Worm (Caenorhabditis elegans) whole organism, midembryonic: ENCODE measurements around the gene Y50D7A.1.

Experiments used
- T22C8.4 ChIP-seq: fragments of 200-800 bp; sonication (Bioruptor generic); IDR thresholded peaks from 2 replicates; pipeline ENCODE4 v1.3.6; 2022; ENCODE audit warnings: missing genetic modification characterization, missing compliant biosample characterization
- cog-1 ChIP-seq: sonication (generic microtip); optimal IDR thresholded peaks from 2 replicates; lab custom pipeline; 2016; ENCODE audit warnings: missing genetic modification characterization, missing compliant biosample characterization
- flt-1 ChIP-seq: fragments of 200-800 bp; sonication (Bioruptor generic); IDR thresholded peaks from 2 replicates; pipeline ENCODE4 v1.3.6; 2022; ENCODE audit warnings: missing genetic modification characterization, missing compliant biosample characterization
- klf-2 ChIP-seq: fragments of 200-800 bp; sonication (Bioruptor generic); conservative IDR thresholded peaks from 2 replicates; pipeline ENCODE4 v1.3.6; 2022; ENCODE audit warnings: missing genetic modification reagents, missing genetic modification characterization, missing compliant biosample characterization
- med-1 ChIP-seq: sonication (generic microtip); optimal IDR thresholded peaks from 2 replicates; lab custom pipeline; 2017; ENCODE audit warnings: missing genetic modification characterization, mild to moderate bottlenecking, missing compliant biosample characterization, antibody characterized with exemption, missing genetic modification reagents; ENCODE audit not compliant: insufficient read depth
- ref-1 ChIP-seq: fragments of 200-800 bp; sonication (Bioruptor generic); conservative IDR thresholded peaks from 2 replicates; pipeline ENCODE4 v1.3.6; 2022; ENCODE audit warnings: missing genetic modification reagents, missing genetic modification characterization, missing compliant biosample characterization
- tab-1 ChIP-seq: fragments of 200-800 bp; sonication (Bioruptor generic); IDR thresholded peaks from 2 replicates; pipeline ENCODE4 v1.3.6; 2022; ENCODE audit warnings: missing genetic modification characterization, missing compliant biosample characterization
- ztf-23 ChIP-seq: fragments of 200-800 bp; sonication (Bioruptor generic); IDR thresholded peaks from 2 replicates; pipeline ENCODE4 v1.3.6; 2022; ENCODE audit warnings: missing genetic modification reagents, missing genetic modification characterization, missing compliant biosample characterization
- ztf-29 ChIP-seq: fragments of 200-800 bp; sonication (Bioruptor generic); IDR thresholded peaks from 2 replicates; pipeline ENCODE4 v1.3.6; 2022; ENCODE audit warnings: missing genetic modification reagents, missing genetic modification characterization, missing compliant biosample characterization

Gene Y50D7A.1

DNA sequence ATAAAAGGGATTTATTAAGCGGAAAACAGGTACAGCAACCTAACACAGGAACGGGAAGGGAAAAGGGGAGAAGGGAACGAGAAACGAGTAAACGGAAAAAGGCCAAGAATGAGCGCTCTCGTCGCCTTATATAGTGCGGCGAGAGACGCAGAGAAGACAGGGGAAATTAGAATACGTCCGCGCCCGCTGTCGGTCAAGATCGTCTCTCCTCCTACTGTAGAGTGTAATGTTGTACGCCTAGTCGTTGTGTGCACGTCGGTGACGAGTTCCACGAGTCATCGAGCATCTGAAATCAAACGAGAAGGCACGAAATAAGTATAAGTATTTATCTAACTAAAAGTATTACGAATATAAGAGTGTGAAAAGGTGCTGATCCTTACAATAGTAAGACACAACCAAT is 18.7 kb downstream of the Y50D7A.1 start:
- no peak for TF ChIP-seq med-1
- TF ChIP-seq klf-2 = no peak
- no peak for TF ChIP-seq cog-1 (tag; lab: Kevin White, UChicago)
- TF ChIP-seq T22C8.4 (GFP tag; lab: Robert Waterston, UW) = no peak
- TF ChIP-seq ref-1 (GFP tag; lab: Robert Waterston, UW) = no peak
- no peak for TF ChIP-seq tab-1 (GFP tag; lab: Robert Waterston, UW)
- no peak for TF ChIP-seq ztf-23 (GFP tag; lab: Robert Waterston, UW)
- TF ChIP-seq ztf-29 (GFP tag; lab: Robert Waterston, UW) = no peak
- TF ChIP-seq flt-1 = no peak

DNA sequence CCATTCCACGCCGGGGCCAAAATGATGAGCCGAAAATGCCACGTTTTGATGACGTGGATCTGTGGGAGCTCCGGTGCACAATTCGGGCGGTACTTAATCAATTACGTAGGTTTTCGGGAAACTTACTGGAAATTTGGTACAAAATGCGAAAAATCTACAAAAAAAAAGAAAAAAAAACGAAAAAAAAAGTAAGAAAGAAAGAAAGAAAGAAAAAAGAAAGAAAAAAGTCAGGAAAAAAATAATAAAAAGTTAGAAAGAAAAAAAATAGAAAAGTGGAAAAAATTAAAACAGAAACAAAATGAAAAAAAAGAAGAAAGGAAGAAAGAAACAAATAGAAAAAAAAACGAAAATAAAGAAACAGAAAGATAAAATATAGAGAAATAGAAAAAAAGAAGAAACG is 20.4 kb downstream of the Y50D7A.1 start:
- TF ChIP-seq ref-1 (GFP tag; lab: Robert Waterston, UW) (no peak), cog-1 (tag; lab: Kevin White, UChicago) (no peak), ztf-23 (GFP tag; lab: Robert Waterston, UW) (no peak), tab-1 (GFP tag; lab: Robert Waterston, UW) (no peak), flt-1 (no peak)

DNA sequence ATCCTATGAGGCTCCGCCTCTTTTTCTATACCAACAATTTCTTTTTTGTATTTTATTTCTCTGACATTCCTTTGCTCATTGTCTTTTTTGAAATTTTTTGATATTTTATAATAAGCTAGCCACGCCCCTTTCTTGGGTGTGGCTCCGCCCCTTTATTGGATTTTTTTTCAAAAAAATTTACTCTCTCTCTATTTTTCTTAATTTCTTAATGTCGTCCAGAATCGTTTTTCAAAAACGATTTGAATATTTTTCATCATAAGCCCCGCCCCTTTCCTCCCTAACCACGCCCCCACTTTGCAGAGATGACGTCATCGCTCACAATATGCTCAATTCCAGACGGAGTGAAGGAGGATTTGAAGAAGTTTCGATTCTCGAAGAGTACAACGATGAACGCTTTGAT is 22.7 kb downstream of the Y50D7A.1 start, which contains the start of gene Y50D7A.10:
TSS of gene Y50D7A.10 (plus strand) at position 301 of the 400 bp plus-strand sequence.
- TF ChIP-seq ztf-29 (GFP tag; lab: Robert Waterston, UW) (no peak), ztf-23 (GFP tag; lab: Robert Waterston, UW) (no peak), ref-1 (GFP tag; lab: Robert Waterston, UW) (no peak), med-1 (no peak), flt-1 (no peak), klf-2 (no peak), T22C8.4 (GFP tag; lab: Robert Waterston, UW) (no peak), cog-1 (tag; lab: Kevin White, UChicago) (no peak), tab-1 (GFP tag; lab: Robert Waterston, UW) (no peak)

DNA sequence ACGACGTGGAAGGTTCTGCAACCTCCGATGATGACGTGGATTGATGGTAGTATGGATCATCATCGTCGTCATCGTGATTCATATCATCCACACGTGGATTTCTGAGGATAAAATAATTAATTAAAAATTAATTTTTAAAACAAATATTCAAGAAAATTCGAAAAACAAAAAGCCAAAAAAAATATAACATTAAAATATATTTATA is 50.6 kb downstream of the Y50D7A.1 start, which contains the start of gene Y50D7A.8:
TSS of gene Y50D7A.8 (minus strand) at position 101 of the 205 bp plus-strand sequence.
- no peak for TF ChIP-seq med-1
- no peak for TF ChIP-seq T22C8.4 (GFP tag; lab: Robert Waterston, UW)
- no peak for TF ChIP-seq flt-1
- TF ChIP-seq klf-2 = no peak
- no peak for TF ChIP-seq ztf-23 (GFP tag; lab: Robert Waterston, UW)
- no peak for TF ChIP-seq cog-1 (tag; lab: Kevin White, UChicago)
- TF ChIP-seq ref-1 (GFP tag; lab: Robert Waterston, UW) = no peak
- no peak for TF ChIP-seq tab-1 (GFP tag; lab: Robert Waterston, UW)
- TF ChIP-seq ztf-29 (GFP tag; lab: Robert Waterston, UW) = no peak

DNA sequence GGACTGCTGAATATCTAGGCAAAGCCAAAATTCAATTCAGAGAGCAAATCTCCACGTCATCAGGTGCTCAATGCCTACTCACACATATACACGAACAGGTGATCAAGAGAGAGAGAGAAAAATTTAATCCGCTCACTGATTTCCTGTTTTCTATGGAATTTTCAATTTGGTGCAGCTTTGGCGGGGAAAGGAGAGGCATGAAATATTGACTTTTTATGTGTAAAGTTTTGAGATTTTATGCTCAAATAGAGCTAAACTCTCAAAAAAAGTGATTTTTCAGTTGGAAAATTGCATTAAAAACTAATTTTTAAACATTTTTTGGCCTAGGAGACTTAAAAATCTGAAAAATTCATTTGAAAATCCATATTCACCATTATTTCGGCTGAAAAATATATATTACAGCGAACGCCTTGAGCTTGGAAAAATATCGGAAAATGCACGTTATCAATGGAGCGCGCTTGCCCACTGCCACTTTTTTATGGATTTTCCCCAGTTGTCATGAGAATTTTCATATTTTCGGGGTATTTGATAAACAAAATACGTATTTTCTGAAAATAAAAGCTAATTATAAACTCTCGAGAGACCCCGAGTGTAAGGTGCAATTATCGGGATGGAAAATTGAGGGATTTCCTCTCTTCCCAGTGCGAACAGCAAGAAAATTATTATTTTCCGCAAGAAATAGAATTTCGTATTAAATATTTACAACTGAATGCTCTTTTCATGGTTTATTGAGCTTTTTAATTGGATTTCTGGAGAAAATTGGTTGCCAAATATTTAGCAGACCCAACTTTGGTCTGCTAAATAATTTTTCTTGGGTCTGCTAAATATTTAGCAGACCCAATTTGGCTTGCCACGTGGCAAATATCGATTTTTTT is 51.1 kb downstream of the Y50D7A.1 start:
- TF ChIP-seq ztf-23 (GFP tag; lab: Robert Waterston, UW) (no peak), med-1 (no peak), ref-1 (GFP tag; lab: Robert Waterston, UW) (no peak), T22C8.4 (GFP tag; lab: Robert Waterston, UW) (no peak), tab-1 (GFP tag; lab: Robert Waterston, UW) (no peak), flt-1 (no peak; the same call in 1 of the 2 replicates)

DNA sequence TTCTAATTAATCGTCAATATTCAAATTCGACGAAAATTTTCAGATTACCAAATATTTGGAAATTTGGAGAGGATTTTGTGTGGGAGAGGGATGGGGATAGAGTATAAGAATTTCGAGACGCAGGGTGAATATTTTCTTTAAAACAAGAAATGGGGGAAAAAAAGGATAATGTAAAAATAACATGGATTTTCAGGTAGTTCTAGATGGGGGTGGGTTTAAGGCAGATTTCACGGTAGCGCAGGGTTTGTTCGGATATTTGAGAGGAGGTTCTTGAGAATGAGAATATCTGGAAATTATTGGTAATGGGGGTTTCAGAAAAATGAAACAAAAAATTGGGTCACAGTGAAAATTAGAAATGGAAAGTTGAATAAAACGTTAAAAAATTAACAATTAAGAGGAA is 51.9 kb downstream of the Y50D7A.1 start:
- TF ChIP-seq med-1 (no peak), T22C8.4 (GFP tag; lab: Robert Waterston, UW) (no peak), flt-1 (no peak), ztf-29 (GFP tag; lab: Robert Waterston, UW) (no peak), tab-1 (GFP tag; lab: Robert Waterston, UW) (no peak), klf-2 (no peak), ztf-23 (GFP tag; lab: Robert Waterston, UW) (no peak), cog-1 (tag; lab: Kevin White, UChicago) (no peak)

DNA sequence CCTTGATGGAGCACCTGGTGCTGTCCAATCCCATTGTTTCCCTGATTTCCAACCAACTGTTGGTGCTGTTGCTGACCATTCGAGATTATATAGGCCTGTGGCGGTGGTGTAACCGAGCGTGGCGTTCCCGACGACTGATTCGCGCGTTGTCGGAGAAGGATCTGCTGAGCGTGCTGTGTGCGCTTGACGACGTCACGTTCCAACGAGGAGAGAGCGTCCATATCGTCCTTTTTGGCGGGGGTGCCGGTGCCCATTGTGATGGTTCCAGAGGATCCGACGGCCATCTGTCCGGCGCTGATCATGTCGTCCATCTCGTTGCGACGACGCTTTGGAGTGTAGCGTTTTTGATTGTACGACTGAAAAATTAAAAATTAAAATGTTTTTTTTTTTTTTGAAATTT is 53.1 kb downstream of the Y50D7A.1 start:
- TF ChIP-seq med-1 = no peak
- no peak for TF ChIP-seq ztf-23 (GFP tag; lab: Robert Waterston, UW)
- TF ChIP-seq cog-1 (tag; lab: Kevin White, UChicago) = no peak
- 0 out of 2 replicates have a peak, but pooled peaks have one; percentile 60 for TF ChIP-seq tab-1 (GFP tag; lab: Robert Waterston, UW)
- no peak for TF ChIP-seq klf-2
- TF ChIP-seq T22C8.4 (GFP tag; lab: Robert Waterston, UW) = no peak
- no peak for TF ChIP-seq ref-1 (GFP tag; lab: Robert Waterston, UW)
- TF ChIP-seq ztf-29 (GFP tag; lab: Robert Waterston, UW) = no peak
- peak; percentile 54; the same call in 1 of the 2 replicates for TF ChIP-seq flt-1

DNA sequence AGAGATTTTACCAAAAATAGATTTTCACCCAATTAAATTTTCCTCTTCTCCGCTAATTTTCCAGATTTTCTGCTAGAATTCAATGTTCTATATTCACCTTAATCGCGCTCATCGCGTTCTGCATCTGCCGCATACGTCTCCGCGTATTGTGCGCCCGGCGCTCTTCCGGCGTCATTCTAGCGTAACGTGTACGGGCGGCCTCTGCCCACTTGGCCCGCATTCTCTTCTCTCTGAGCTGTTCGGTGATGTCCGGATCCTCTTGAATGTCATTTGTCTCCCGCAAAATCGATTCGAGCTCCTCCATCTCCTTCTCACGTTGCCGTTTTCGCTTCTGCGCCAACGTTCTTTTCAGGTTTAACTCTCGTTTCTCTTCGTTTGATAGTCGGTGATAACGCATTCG is 54.5 kb downstream of the Y50D7A.1 start:
- TF ChIP-seq med-1 (no peak), flt-1 (no peak), ref-1 (GFP tag; lab: Robert Waterston, UW) (no peak), ztf-29 (GFP tag; lab: Robert Waterston, UW) (no peak), cog-1 (tag; lab: Kevin White, UChicago) (no peak), klf-2 (no peak), tab-1 (GFP tag; lab: Robert Waterston, UW) (no peak), T22C8.4 (GFP tag; lab: Robert Waterston, UW) (no peak), ztf-23 (GFP tag; lab: Robert Waterston, UW) (no peak)

DNA sequence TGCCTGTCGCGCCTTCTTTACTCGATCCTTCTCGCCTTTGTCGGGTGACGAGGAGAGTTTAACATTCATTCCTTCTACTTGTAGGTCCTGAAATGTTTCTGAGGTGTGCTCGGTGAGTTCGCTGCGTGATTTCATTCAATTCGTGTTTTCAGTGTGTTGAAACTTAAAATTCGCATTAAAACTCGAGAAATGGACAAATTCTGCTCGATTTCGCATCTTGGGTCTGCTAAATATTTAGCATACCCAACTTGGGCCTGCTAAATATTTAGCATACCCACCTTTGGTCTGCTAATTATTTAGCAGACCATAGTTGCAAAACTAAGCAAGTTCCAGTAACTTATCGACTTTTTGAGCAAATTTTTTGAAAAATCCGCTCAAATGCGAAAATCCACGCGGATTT is 54.9 kb downstream of the Y50D7A.1 start:
- TF ChIP-seq flt-1 = no peak

DNA sequence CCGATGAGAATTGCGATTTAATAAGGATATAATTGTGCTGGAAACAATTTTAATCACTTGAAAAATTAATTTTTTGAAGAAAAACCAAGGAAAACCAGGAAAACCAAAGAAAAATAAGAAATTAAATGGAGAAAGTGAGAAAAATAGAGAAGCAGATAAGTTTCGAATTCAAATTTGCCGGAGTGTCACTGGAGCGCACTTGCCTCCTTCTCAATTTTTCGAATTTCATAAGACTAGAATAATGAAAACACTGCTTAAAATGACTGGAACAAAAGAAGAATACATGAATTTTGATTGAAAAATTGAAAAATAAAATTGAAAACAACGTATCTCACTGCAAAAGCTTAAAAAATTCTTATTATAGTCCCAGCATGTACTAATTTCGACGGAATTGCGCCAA is 56.0 kb downstream of the Y50D7A.1 start:
- no peak for TF ChIP-seq cog-1 (tag; lab: Kevin White, UChicago)
- no peak for TF ChIP-seq klf-2
- TF ChIP-seq med-1 = no peak
- no peak for TF ChIP-seq flt-1
- no peak for TF ChIP-seq tab-1 (GFP tag; lab: Robert Waterston, UW)
- no peak for TF ChIP-seq ztf-23 (GFP tag; lab: Robert Waterston, UW)
